Worm (Caenorhabditis elegans) whole organism, mixed stage, embryonic: ENCODE results near the gene F10G7.12.

Source experiments
- ces-1 ChIP-seq: fragments of 150-350 bp; optimal IDR thresholded peaks from 2 replicates; lab custom pipeline; 2014; ENCODE audit warnings: missing biosample characterization, missing genetic modification reagents, missing genetic modification characterization
- drap-1 ChIP-seq: fragments of 200-800 bp; sonication (Bioruptor generic); optimal IDR thresholded peaks from 3 replicates; lab custom pipeline; 2018; ENCODE audit warnings: mild to moderate bottlenecking, missing genetic modification characterization, missing compliant biosample characterization
- elt-3 ChIP-seq: fragments of 150-350 bp; optimal IDR thresholded peaks from 2 replicates; lab custom pipeline; 2014; ENCODE audit warnings: missing biosample characterization, missing genetic modification characterization
- lin-13 ChIP-seq: fragments of 150-350 bp; optimal IDR thresholded peaks from 2 replicates; lab custom pipeline; 2014; ENCODE audit warnings: missing biosample characterization, missing genetic modification characterization
- nhr-2 ChIP-seq: fragments of 150-350 bp; optimal IDR thresholded peaks from 2 replicates; lab custom pipeline; 2014; ENCODE audit warnings: missing biosample characterization, missing genetic modification characterization
- nhr-28 ChIP-seq: fragments of 150-350 bp; optimal IDR thresholded peaks from 2 replicates; lab custom pipeline; 2014; ENCODE audit warnings: missing biosample characterization, missing genetic modification characterization
- nhr-76 ChIP-seq: sonication (generic microtip); optimal IDR thresholded peaks from 2 replicates; lab custom pipeline; 2017; ENCODE audit warnings: missing biosample characterization, missing genetic modification characterization
- pha-4 ChIP-seq: fragments of 150-350 bp; optimal IDR thresholded peaks from 2 replicates; lab custom pipeline; 2018; ENCODE audit warnings: missing biosample characterization, missing genetic modification reagents, missing genetic modification characterization
- unc-39 ChIP-seq: fragments of 150-350 bp; optimal IDR thresholded peaks from 2 replicates; lab custom pipeline; 2014; ENCODE audit warnings: missing biosample characterization, missing genetic modification characterization
- unc-62 ChIP-seq: fragments of 150-350 bp; optimal IDR thresholded peaks from 2 replicates; lab custom pipeline; 2014; ENCODE audit warnings: missing biosample characterization, missing genetic modification reagents, missing genetic modification characterization

ce11 chrII:4667572-4667971 lies 22.0 kb upstream of the F10G7.12 start, which contains the start of gene fut-5:
- no peak for TF ChIP-seq drap-1
- TF ChIP-seq ces-1 (GFP tag; lab: Kevin White, UChicago): no peak
- no peak for TF ChIP-seq unc-62 (GFP tag; lab: Kevin White, UChicago)
- no peak for TF ChIP-seq nhr-2 (tag; lab: Kevin White, UChicago)
- TF ChIP-seq nhr-28 (tag; lab: Kevin White, UChicago): no peak
- TF ChIP-seq elt-3 (tag; lab: Kevin White, UChicago): no peak
- TF ChIP-seq lin-13 (tag; lab: Kevin White, UChicago): no peak
- no peak for TF ChIP-seq nhr-76 (tag; lab: Kevin White, UChicago)
- no peak for TF ChIP-seq unc-39 (tag; lab: Kevin White, UChicago)
- no peak for TF ChIP-seq pha-4 (tag; lab: Kevin White, UChicago)
